Worm (Caenorhabditis elegans): Measurements from ENCODE around the gene lhfp-4.

Gene lhfp-4

DNA sequence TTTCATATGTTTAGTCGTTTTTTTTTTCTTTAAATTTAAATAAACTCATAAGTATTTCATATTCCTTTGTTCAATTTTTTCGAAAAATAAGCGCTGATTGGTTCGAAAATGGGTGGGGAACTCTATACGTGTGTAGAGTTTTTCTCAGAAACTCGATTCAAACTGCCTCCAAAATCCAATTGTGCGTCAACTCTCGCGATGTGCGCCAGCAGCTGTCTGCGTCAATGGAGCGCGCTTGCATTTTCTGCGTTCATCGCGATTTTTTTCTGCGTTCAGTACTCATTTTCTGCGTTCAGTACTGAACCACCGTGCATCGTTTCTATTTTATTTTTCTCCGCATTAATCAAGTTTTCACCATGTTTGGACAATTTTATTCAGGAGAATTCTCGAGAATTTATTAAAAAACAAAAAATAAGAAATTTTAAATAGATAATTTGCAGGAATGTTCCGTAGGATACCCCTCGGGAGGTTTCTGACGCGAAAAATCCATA lies 25.6 kb upstream of the lhfp-4 start, which contains the start of gene eelo-2 (continued):
- TF ChIP-seq dpl-1 (GFP tag; optimal IDR thresholded peaks at IDR 0.05) (peak; percentile 100), saeg-2 (GFP tag; IDR thresholded peaks at IDR 0.05) (peak; percentile 94), fkh-10 (GFP tag; optimal IDR thresholded peaks at IDR 0.05) (peak; percentile 97), ztf-7 (tag; optimal IDR thresholded peaks at IDR 0.05) (peak; percentile 90), daf-12 (tag; optimal IDR thresholded peaks at IDR 0.05) (no peak), skn-1 (tag; optimal IDR thresholded peaks at IDR 0.05) (no peak), dmd-8 (GFP tag; IDR thresholded peaks at IDR 0.05) (0 out of 2 replicates have a peak, but pooled peaks have one; percentile 13), tag-97 (GFP tag; IDR thresholded peaks at IDR 0.05) (no peak), spr-1 (tag; optimal IDR thresholded peaks at IDR 0.05) (peak; percentile 96), ceh-62 (tag; optimal IDR thresholded peaks at IDR 0.05) (peak; percentile 14), ctbp-1 (GFP tag; IDR thresholded peaks at IDR 0.05) (peak; percentile 92), zip-11 (GFP tag; IDR thresholded peaks at IDR 0.05) (no peak), dmd-6 (GFP tag; IDR thresholded peaks at IDR 0.05) (peak; percentile 97), spr-3 (GFP tag; optimal IDR thresholded peaks at IDR 0.05) (peak; percentile 96), hif-1 (tag; optimal IDR thresholded peaks at IDR 0.05) (peak; percentile 74 to 91), nhr-77 (tag; optimal IDR thresholded peaks at IDR 0.05) (peak; percentile 98), ceh-44 (GFP tag; IDR thresholded peaks at IDR 0.05) (peak; percentile 87), ztf-11 (tag; optimal IDR thresholded peaks at IDR 0.05) (no peak), mdl-1 (tag; optimal IDR thresholded peaks at IDR 0.05) (peak in 1 of 2 experiments; percentile 79), lin-1 (GFP tag; IDR thresholded peaks at IDR 0.05) (peak; percentile 97), nhr-28 (tag; optimal IDR thresholded peaks at IDR 0.05) (peak; percentile 91), snpc-1.2 (GFP tag; IDR thresholded peaks at IDR 0.05) (peak; percentile 99), egl-43 (GFP tag; IDR thresholded peaks at IDR 0.05) (peak; percentile 90), hlh-30 (tag; optimal IDR thresholded peaks at IDR 0.05; ENCODE audit: insufficient read depth) (peak; percentile 93), madf-9 (GFP tag; conservative IDR thresholded peaks at IDR 0.05) (peak; percentile 92), php-3 (GFP tag; IDR thresholded peaks at IDR 0.05) (peak; percentile 89), nhr-10 (tag; optimal IDR thresholded peaks at IDR 0.05) (peak; percentile 71), Y5F2A.4 (GFP tag; optimal IDR thresholded peaks at IDR 0.05) (peak; percentile 78), aha-1 (tag) (peak; percentile 99), tra-1 (GFP tag; IDR thresholded peaks at IDR 0.05) (peak; percentile 94), lir-3 (tag; optimal IDR thresholded peaks at IDR 0.05) (peak; percentile 87), lin-38 (GFP tag; IDR thresholded peaks at IDR 0.05) (peak; percentile 100), zfp-2 (tag; optimal IDR thresholded peaks at IDR 0.05) (peak; percentile 84), jun-1 (tag; optimal IDR thresholded peaks at IDR 0.05) (peak; percentile 94), F44E2.7 (GFP tag; IDR thresholded peaks at IDR 0.05) (peak; percentile 4; the same call in 1 of the 2 replicates), nhr-48 (tag; optimal IDR thresholded peaks at IDR 0.05) (peak; percentile 97), ceh-20 (GFP tag; IDR thresholded peaks at IDR 0.05) (peak; percentile 96), F26F4.8 (GFP tag; conservative IDR thresholded peaks at IDR 0.05) (no peak), fos-1 (tag; optimal IDR thresholded peaks at IDR 0.05) (peak; percentile 68), F49E8.2 (tag; optimal IDR thresholded peaks at IDR 0.05; ENCODE audit: borderline replicate concordance) (peak; percentile 96), hlh-11 (tag; optimal IDR thresholded peaks at IDR 0.05) (peak; percentile 97), nhr-25 (tag; optimal IDR thresholded peaks at IDR 0.05; ENCODE audit: borderline replicate concordance, insufficient read depth) (peak; percentile 96), ZK337.2 (GFP tag; IDR thresholded peaks at IDR 0.05) (peak; percentile 70; the same call in 1 of the 2 replicates), lin-13 (GFP tag; optimal IDR thresholded peaks at IDR 0.05) (peak; percentile 97), mes-2 (tag; optimal IDR thresholded peaks at IDR 0.05; ENCODE audit: poor library complexity, severe bottlenecking) (peak; percentile 97), rbr-2 (tag; optimal IDR thresholded peaks at IDR 0.05) (peak; percentile 98), vab-7 (GFP tag; IDR thresholded peaks at IDR 0.05) (peak; percentile 87), egl-27 (tag; optimal IDR thresholded peaks at IDR 0.05) (peak; percentile 33), aly-2 (tag; optimal IDR thresholded peaks at IDR 0.05) (no peak), lsy-2 (tag; optimal IDR thresholded peaks at IDR 0.05) (peak; percentile 91 to 97), mxl-3 (GFP tag; optimal IDR thresholded peaks at IDR 0.05) (peak; percentile 88)
